Fruit fly (Drosophila melanogaster) whole organism, wandering third instar larva: ENCODE measurements around the gene wol.

Experiments
- Abd-B ChIP-seq: fragments of >200 bp; optimal IDR thresholded peaks from 2 replicates; lab custom pipeline; 2017; ENCODE audit warnings: missing biosample characterization, missing genetic modification characterization
- CG9705 ChIP-seq: fragments of 200-800 bp; sonication (Bioruptor generic); optimal IDR thresholded peaks from 2 replicates; lab custom pipeline; 2018; ENCODE audit warnings: missing biosample characterization, mild to moderate bottlenecking, missing genetic modification characterization
- CrebA ChIP-seq: fragments of 200-800 bp; sonication (Bioruptor generic); optimal IDR thresholded peaks from 2 replicates; lab custom pipeline; 2016; ENCODE audit warnings: missing biosample characterization, mild to moderate bottlenecking, missing genetic modification characterization, borderline replicate concordance
- Dfd ChIP-seq: fragments of >200 bp; optimal IDR thresholded peaks from 2 replicates; lab custom pipeline; 2017; ENCODE audit warnings: missing biosample characterization, missing genetic modification characterization
- Dif ChIP-seq: fragments of 200-275, 200-300 bp; sonication (Bioruptor generic); optimal IDR thresholded peaks from 2 replicates; lab custom pipeline; 2018; ENCODE audit warnings: missing biosample characterization, missing genetic modification characterization; ENCODE audit not compliant: partially characterized antibody
- GATAd ChIP-seq: sonication (Bioruptor generic); optimal IDR thresholded peaks from 2 replicates; lab custom pipeline; 2016; ENCODE audit warnings: missing biosample characterization, missing genetic modification characterization
- HLH106 ChIP-seq: fragments of 200-800 bp; optimal IDR thresholded peaks from 3 replicates; lab custom pipeline; 2019; ENCODE audit warnings: missing biosample characterization, mild to moderate bottlenecking, missing genetic modification characterization, moderate library complexity
- Hr78 ChIP-seq: fragments of >200 bp; optimal IDR thresholded peaks from 2 replicates; lab custom pipeline; 2017; ENCODE audit warnings: missing biosample characterization, missing genetic modification characterization
- Hr83 ChIP-seq: fragments of 200-300 bp; sonication (Bioruptor generic); optimal IDR thresholded peaks from 2 replicates; lab custom pipeline; 2016; ENCODE audit warnings: missing biosample characterization, mild to moderate bottlenecking, missing genetic modification characterization, moderate library complexity; ENCODE audit not compliant: poor library complexity, severe bottlenecking
- Jra ChIP-seq: sonication (Bioruptor generic); optimal IDR thresholded peaks from 2 replicates; lab custom pipeline; 2016; ENCODE audit warnings: missing biosample characterization, missing genetic modification characterization
- Myc ChIP-seq: fragments of >200 bp; optimal IDR thresholded peaks from 2 replicates; lab custom pipeline; 2017
- N ChIP-seq: fragments of >200 bp; optimal IDR thresholded peaks from 2 replicates; lab custom pipeline; 2018; ENCODE audit warnings: missing biosample characterization, missing external identifiers, missing genetic modification characterization
- OdsH ChIP-seq: fragments of 200-800 bp; sonication (Bioruptor generic); optimal IDR thresholded peaks from 2 replicates; lab custom pipeline; 2016; ENCODE audit warnings: missing biosample characterization, mild to moderate bottlenecking, missing genetic modification characterization
- Rel ChIP-seq, 2 experiments: fragments of 200-800 bp; sonication (Bioruptor generic) in 1 of 2; optimal IDR thresholded peaks; 2 replicates in 1 of 2; 3 replicates in 1 of 2; lab custom pipeline; 2016 to 2019; ENCODE audit warnings: mild to moderate bottlenecking in 2 of 2, missing biosample characterization in 2 of 2, missing genetic modification characterization in 2 of 2, moderate library complexity in 1 of 2
- Sp1 ChIP-seq: fragments of 200-800 bp; sonication (Bioruptor generic); optimal IDR thresholded peaks from 3 replicates; lab custom pipeline; 2019; ENCODE audit warnings: missing biosample characterization, mild to moderate bottlenecking, missing genetic modification characterization, moderate library complexity
- Vsx2 ChIP-seq: fragments of 200-300, 225-300 bp; sonication (Bioruptor generic); optimal IDR thresholded peaks from 2 replicates; lab custom pipeline; 2018; ENCODE audit warnings: missing biosample characterization, missing genetic modification characterization; ENCODE audit not compliant: partially characterized antibody
- br ChIP-seq: fragments of 200-800 bp; sonication (Bioruptor generic); optimal IDR thresholded peaks from 2 replicates; lab custom pipeline; 2016; ENCODE audit warnings: missing biosample characterization, missing genetic modification characterization
- brk ChIP-seq: fragments of 200-800 bp; sonication (Bioruptor generic); optimal IDR thresholded peaks from 2 replicates; lab custom pipeline; 2016; ENCODE audit warnings: missing biosample characterization, mild to moderate bottlenecking, missing genetic modification characterization
- dsf ChIP-seq: sonication (Bioruptor generic); optimal IDR thresholded peaks from 2 replicates; lab custom pipeline; 2016; ENCODE audit warnings: missing biosample characterization, missing genetic modification characterization, borderline replicate concordance
- ey ChIP-seq: fragments of 200-800 bp; sonication (Bioruptor generic); optimal IDR thresholded peaks from 2 replicates; lab custom pipeline; 2016; ENCODE audit warnings: missing biosample characterization, missing genetic modification characterization
- foxo ChIP-seq, 2 experiments: fragments of 200-800 bp; sonication (Bioruptor generic); optimal IDR thresholded peaks; 2 replicates in 1 of 2; 3 replicates in 1 of 2; lab custom pipeline; 2016 to 2017; ENCODE audit warnings: missing biosample characterization in 2 of 2, missing genetic modification characterization in 2 of 2
- h ChIP-seq: fragments of 200-800 bp; sonication (Bioruptor generic); optimal IDR thresholded peaks from 3 replicates; lab custom pipeline; 2016; ENCODE audit warnings: missing biosample characterization, mild to moderate bottlenecking, missing genetic modification characterization
- lola ChIP-seq: fragments of >200 bp; optimal IDR thresholded peaks from 2 replicates; lab custom pipeline; 2017; ENCODE audit warnings: missing biosample characterization, missing genetic modification characterization
- pan ChIP-seq: fragments of >200 bp; optimal IDR thresholded peaks from 2 replicates; lab custom pipeline; 2017
- psq ChIP-seq: fragments of 200-800 bp; sonication (Bioruptor generic); optimal IDR thresholded peaks from 3 replicates; lab custom pipeline; 2017; ENCODE audit warnings: missing biosample characterization, mild to moderate bottlenecking, missing genetic modification characterization, moderate library complexity
- rgr ChIP-seq: fragments of 200-800 bp; sonication (Bioruptor generic); optimal IDR thresholded peaks from 3 replicates; lab custom pipeline; 2016; ENCODE audit warnings: missing biosample characterization, mild to moderate bottlenecking, missing genetic modification characterization
- sage ChIP-seq: fragments of 200-800 bp; sonication (Bioruptor generic); optimal IDR thresholded peaks from 2 replicates; lab custom pipeline; 2016; ENCODE audit warnings: missing biosample characterization, mild to moderate bottlenecking, missing genetic modification characterization
- sv ChIP-seq: fragments of 200-800 bp; sonication (Bioruptor generic); optimal IDR thresholded peaks from 3 replicates; lab custom pipeline; 2016; ENCODE audit warnings: missing biosample characterization, missing genetic modification characterization
- tai ChIP-seq: sonication (Bioruptor generic); optimal IDR thresholded peaks from 2 replicates; lab custom pipeline; 2016; ENCODE audit warnings: missing biosample characterization, missing genetic modification characterization
- woc ChIP-seq: sonication (Bioruptor generic); optimal IDR thresholded peaks from 2 replicates; lab custom pipeline; 2016; ENCODE audit warnings: missing biosample characterization, mild to moderate bottlenecking, missing genetic modification characterization

The wol gene

DNA sequence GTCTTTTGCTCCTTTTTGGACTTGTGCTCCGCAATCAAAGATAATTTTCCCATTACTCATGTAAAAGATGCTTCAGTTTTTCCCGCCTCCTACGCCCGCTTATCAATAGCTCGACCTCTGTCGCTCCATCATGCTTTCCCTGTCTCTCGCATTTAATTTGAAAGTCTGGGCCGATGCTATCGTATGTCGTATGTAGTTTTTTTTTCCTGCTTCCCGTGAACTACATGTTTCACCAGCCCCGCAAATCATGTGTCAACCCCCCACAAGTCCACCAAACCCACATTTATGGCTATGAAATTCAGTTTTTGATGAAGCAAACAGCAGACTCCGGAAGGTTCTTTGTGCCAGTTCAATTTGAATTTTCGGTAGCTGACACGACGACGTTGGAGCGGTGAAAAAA, 39.6 kb upstream of the wol start, which contains the start of gene CG14273:
Gene CG14273 (plus strand): TSS at position 301 of the 400 bp plus-strand sequence.
- TF ChIP-seq ey (GFP tag; lab: Kevin White, UChicago) (no peak), psq (GFP tag; lab: Kevin White, UChicago) (no peak), Rel (GFP tag; optimal IDR thresholded peaks at IDR 0.05; lab: Kevin White, UChicago) (no peak), Rel (tag; optimal IDR thresholded peaks at IDR 0.05; lab: Kevin White, UChicago) (no peak), h (no peak), brk (no peak), Vsx2 (no peak), rgr (GFP tag; lab: Kevin White, UChicago) (no peak), dsf (no peak), CrebA (GFP tag; lab: Kevin White, UChicago) (no peak), GATAd (GFP tag; lab: Kevin White, UChicago) (no peak), Abd-B (no peak), Hr83 (GFP tag; lab: Kevin White, UChicago) (no peak), CG9705 (GFP tag; lab: Kevin White, UChicago) (no peak)
- TF ChIP-seq, all 38 proteins: peak for 0

DNA sequence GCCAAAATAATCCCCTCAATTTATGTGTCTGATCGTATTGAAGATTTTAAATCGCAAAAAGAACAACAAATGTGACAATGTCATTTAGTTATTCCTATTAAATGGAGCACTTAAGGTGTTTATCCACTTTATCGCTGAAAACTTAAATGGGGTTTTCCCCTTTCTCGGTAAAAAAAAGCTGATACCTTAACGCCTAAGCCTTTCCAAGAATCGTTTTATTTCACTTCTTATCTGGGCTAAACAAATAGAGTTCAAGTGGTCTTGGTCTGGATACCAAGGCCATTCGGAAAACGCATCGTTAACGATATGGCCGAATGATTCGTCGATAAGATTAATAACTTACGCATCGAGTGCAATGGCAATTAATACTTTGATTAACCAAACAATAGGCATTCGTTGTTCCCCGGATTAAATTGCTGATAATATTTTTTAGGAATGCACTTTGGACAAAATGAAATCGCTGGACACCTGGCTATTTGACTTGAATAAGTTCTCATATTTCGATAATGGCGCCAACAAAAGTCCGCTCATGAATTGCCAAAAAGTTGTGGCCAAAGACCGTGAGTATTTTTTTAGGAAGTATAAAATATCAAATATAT, 37.1 kb upstream of the wol start:
- TF ChIP-seq Rel (GFP tag; optimal IDR thresholded peaks at IDR 0.05; lab: Kevin White, UChicago): no peak
- peak; percentile 96 for TF ChIP-seq Rel (tag; optimal IDR thresholded peaks at IDR 0.05; lab: Kevin White, UChicago)
- no peak for TF ChIP-seq tai (GFP tag; lab: Kevin White, UChicago)
- no peak for TF ChIP-seq foxo (GFP tag; optimal IDR thresholded peaks at IDR 0.05; lab: Kevin White, UChicago)
- TF ChIP-seq Hr78 (GFP tag; lab: Kevin White, UChicago): no peak
- no peak for TF ChIP-seq N (GFP tag; lab: Kevin White, UChicago)

DNA sequence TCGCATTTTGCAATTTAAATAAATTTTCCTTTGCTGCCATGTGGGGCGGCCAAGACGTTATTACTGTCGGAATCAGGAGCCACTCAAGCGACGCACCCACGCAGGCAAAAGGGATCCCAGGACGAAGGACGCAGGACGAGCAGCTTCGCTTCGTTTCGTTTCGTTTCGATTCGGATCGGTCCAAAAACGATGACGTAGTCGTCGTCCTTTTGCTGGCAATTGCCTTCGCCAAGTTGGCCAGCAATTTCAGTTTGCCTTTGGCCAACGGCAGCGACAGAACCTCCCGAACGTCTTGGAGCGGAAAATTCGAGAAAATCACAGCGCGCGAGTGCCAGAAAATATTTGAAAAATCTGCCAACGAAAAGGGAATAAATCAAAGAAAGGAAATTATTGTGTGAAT, 35.3 kb upstream of the wol start, which contains the start of gene witty:
Gene witty (plus strand): TSS at position 249 of the 400 bp plus-strand sequence.
- TF ChIP-seq Abd-B (no peak), OdsH (no peak), Jra (GFP tag; lab: Kevin White, UChicago) (no peak), Dif (GFP tag; lab: Kevin White, UChicago) (no peak), sv (GFP tag; lab: Kevin White, UChicago) (no peak), dsf (no peak), Hr78 (GFP tag; lab: Kevin White, UChicago) (no peak), br (no peak)

DNA sequence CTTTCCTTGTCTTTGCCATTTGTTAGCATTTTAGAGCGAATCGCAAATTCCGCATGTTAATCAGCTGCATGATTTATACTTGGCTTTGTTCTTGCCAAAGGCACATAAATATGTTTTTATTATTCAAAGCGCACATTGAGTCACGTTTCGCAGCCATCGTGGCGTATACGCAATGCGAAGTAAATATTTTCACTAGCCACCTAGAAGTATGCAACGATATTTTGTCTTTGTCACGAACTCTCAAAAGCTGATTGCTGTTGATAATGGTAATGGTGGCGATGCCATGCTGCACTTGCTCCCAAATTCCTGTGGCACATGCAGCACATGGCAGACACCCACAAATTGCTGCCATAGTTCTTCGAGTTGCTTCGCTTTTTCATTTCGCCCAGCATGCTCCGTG, 31.9 kb upstream of the wol start:
- TF ChIP-seq tai (GFP tag; lab: Kevin White, UChicago) (no peak), Dif (GFP tag; lab: Kevin White, UChicago) (peak; percentile 76), Hr83 (GFP tag; lab: Kevin White, UChicago) (no peak), Myc (lab: Kevin White, UChicago) (peak; percentile 2), h (no peak), Jra (GFP tag; lab: Kevin White, UChicago) (no peak), pan (lab: Kevin White, UChicago) (no peak), Abd-B (no peak), CrebA (GFP tag; lab: Kevin White, UChicago) (no peak), Sp1 (no peak), Dfd (GFP tag; lab: Kevin White, UChicago) (no peak), Hr78 (GFP tag; lab: Kevin White, UChicago) (no peak), brk (no peak)

DNA sequence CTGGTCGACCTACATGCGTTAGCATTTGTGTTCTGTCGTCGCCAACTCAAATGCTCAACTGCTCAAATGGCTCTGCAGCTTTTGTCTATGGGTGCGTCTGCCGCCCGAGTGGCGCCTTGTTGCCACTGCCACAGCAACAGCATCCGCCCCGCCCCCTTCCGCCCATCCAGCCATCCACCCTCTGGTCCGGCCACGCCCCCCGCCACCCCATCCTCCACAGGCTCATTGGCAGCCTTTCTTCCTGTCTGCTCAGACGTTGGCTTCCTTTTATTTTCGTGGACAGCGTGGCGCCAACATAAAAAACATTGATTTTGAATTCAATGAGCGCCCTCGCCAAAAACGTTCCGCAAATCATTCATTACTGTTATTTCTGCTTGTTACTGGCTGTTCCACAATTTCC, 30.8 kb upstream of the wol start:
- TF ChIP-seq Jra (GFP tag; lab: Kevin White, UChicago) (no peak), Dfd (GFP tag; lab: Kevin White, UChicago) (peak; percentile 97), rgr (GFP tag; lab: Kevin White, UChicago) (no peak)

DNA sequence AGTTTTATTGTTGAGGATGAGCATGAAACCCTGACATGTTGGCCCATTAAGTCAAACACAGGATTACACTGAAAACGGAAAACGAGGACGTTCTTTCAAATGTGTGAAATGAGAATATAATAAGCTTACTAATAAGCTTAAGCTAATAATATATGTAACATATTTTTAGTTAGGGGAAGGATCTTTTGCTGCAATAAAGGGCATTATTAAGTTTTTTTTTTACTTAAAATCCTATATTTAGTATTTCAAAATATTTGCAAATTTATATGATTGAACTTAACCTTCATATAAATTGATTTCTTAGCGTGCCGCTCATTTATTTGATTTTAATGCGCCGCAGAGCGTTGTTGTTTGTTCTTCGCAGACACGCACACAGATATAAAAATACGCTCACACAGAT, 30.4 kb upstream of the wol start:
- TF ChIP-seq Dfd (GFP tag; lab: Kevin White, UChicago) (no peak), foxo (GFP tag; optimal IDR thresholded peaks at IDR 0.05; lab: Kevin White, UChicago) (no peak), sage (GFP tag; lab: Kevin White, UChicago) (no peak), woc (GFP tag; lab: Kevin White, UChicago) (no peak), psq (GFP tag; lab: Kevin White, UChicago) (no peak), Jra (GFP tag; lab: Kevin White, UChicago) (no peak), Vsx2 (no peak), Myc (lab: Kevin White, UChicago) (no peak), h (no peak), Rel (GFP tag; optimal IDR thresholded peaks at IDR 0.05; lab: Kevin White, UChicago) (no peak), Rel (tag; optimal IDR thresholded peaks at IDR 0.05; lab: Kevin White, UChicago) (no peak), lola (GFP tag; lab: Kevin White, UChicago) (no peak), HLH106 (tag; lab: Kevin White, UChicago) (no peak), br (no peak), Sp1 (no peak), rgr (GFP tag; lab: Kevin White, UChicago) (no peak), sv (GFP tag; lab: Kevin White, UChicago) (no peak)
